Fruit fly (Drosophila melanogaster) whole organism, embryonic: Measurements from ENCODE around the gene Ube3a.

Experiments
- Asciz ChIP-seq: fragments of 200-800 bp; sonication (Bioruptor generic); optimal IDR thresholded peaks from 2 replicates; lab custom pipeline; 2017; ENCODE audit warnings: missing biosample characterization, mild to moderate bottlenecking, missing genetic modification characterization, missing genetic modification reagents
- BtbVII ChIP-seq: fragments of 200-800 bp; sonication (Bioruptor generic); optimal IDR thresholded peaks from 3 replicates; lab custom pipeline; 2017; ENCODE audit warnings: missing biosample characterization, mild to moderate bottlenecking, missing genetic modification characterization
- CG10267 ChIP-seq: fragments of 200-800 bp; sonication (Bioruptor generic); optimal IDR thresholded peaks from 2 replicates; lab custom pipeline; 2018; ENCODE audit warnings: missing biosample characterization, mild to moderate bottlenecking, missing genetic modification characterization, moderate library complexity
- CG11085 ChIP-seq: fragments of 200-800 bp; sonication (Bioruptor generic); IDR thresholded peaks from 2 replicates; pipeline ENCODE4 v1.3.6; 2022; ENCODE audit warnings: missing biosample characterization, missing genetic modification characterization
- CG12942 ChIP-seq: fragments of 200-800 bp; sonication (Bioruptor generic); optimal IDR thresholded peaks from 3 replicates; lab custom pipeline; 2016; ENCODE audit warnings: missing biosample characterization, missing genetic modification characterization
- CG14860 ChIP-seq: fragments of 200-800 bp; sonication (Bioruptor generic); IDR thresholded peaks from 3 replicates; pipeline ENCODE4 v1.3.6; 2022; ENCODE audit warnings: missing biosample characterization, missing genetic modification characterization; ENCODE audit not compliant: partially characterized antibody
- CG18011 ChIP-seq: fragments of 200-800 bp; sonication (Bioruptor generic); optimal IDR thresholded peaks from 2 replicates; lab custom pipeline; 2017; ENCODE audit warnings: missing biosample characterization, missing genetic modification characterization, mild to moderate bottlenecking, moderate library complexity, missing genotype
- CG31441 ChIP-seq: fragments of 200-800 bp; sonication (Bioruptor generic); IDR thresholded peaks from 2 replicates; pipeline ENCODE4 v1.3.6; 2022; ENCODE audit warnings: missing biosample characterization, missing genetic modification characterization
- CG3838 ChIP-seq: fragments of 200-800 bp; sonication (Bioruptor generic); optimal IDR thresholded peaks from 3 replicates; lab custom pipeline; 2016; ENCODE audit warnings: missing biosample characterization, missing genetic modification characterization
- CG4424 ChIP-seq: fragments of 200-800 bp; sonication (Bioruptor generic); optimal IDR thresholded peaks from 3 replicates; lab custom pipeline; 2016; ENCODE audit warnings: missing biosample characterization, missing genetic modification characterization
- CG6683 ChIP-seq: fragments of 200-800 bp; sonication (Bioruptor generic); optimal IDR thresholded peaks from 2 replicates; lab custom pipeline; 2017; ENCODE audit warnings: missing biosample characterization, mild to moderate bottlenecking, missing genetic modification characterization, missing genetic modification reagents
- CG6689 ChIP-seq: fragments of 200-800 bp; sonication (Bioruptor generic); IDR thresholded peaks from 2 replicates; pipeline ENCODE4 v1.3.6; 2022; ENCODE audit warnings: missing biosample characterization, missing genetic modification characterization
- CG6854 ChIP-seq: fragments of 200-800 bp; sonication (Bioruptor generic); optimal IDR thresholded peaks from 3 replicates; lab custom pipeline; 2017; ENCODE audit warnings: missing biosample characterization, mild to moderate bottlenecking, missing genetic modification characterization
- CG7271 ChIP-seq: fragments of 200-800 bp; sonication (Bioruptor generic); optimal IDR thresholded peaks from 2 replicates; lab custom pipeline; 2018; ENCODE audit warnings: missing biosample characterization, mild to moderate bottlenecking, missing genetic modification characterization, moderate library complexity
- CG7556 ChIP-seq: fragments of 200-800 bp; sonication (Bioruptor generic); optimal IDR thresholded peaks from 2 replicates; lab custom pipeline; 2017; ENCODE audit warnings: missing biosample characterization, mild to moderate bottlenecking, missing genetic modification characterization
- CG7786 ChIP-seq: fragments of 200-800 bp; sonication (Bioruptor generic); optimal IDR thresholded peaks from 2 replicates; lab custom pipeline; 2016; ENCODE audit warnings: missing biosample characterization, missing genetic modification characterization
- CG8290 ChIP-seq, 3 experiments: fragments of 200-800 bp; sonication (Bioruptor generic); optimal IDR thresholded peaks; 2 replicates each; lab custom pipeline; 2016 to 2019; ENCODE audit warnings: missing biosample characterization in 3 of 3, missing genetic modification characterization in 3 of 3, mild to moderate bottlenecking in 2 of 3, moderate library complexity in 1 of 3
- CG8924 ChIP-seq: fragments of 200-800 bp; optimal IDR thresholded peaks from 3 replicates; lab custom pipeline; 2019; ENCODE audit warnings: missing biosample characterization, mild to moderate bottlenecking, missing genetic modification characterization, moderate library complexity
- CG9727 ChIP-seq: fragments of 200-800 bp; sonication (Bioruptor generic); optimal IDR thresholded peaks from 3 replicates; lab custom pipeline; 2017; ENCODE audit warnings: missing biosample characterization, mild to moderate bottlenecking, missing genetic modification characterization
- CoRest ChIP-seq: fragments of 200-800 bp; sonication (Bioruptor generic); optimal IDR thresholded peaks from 3 replicates; lab custom pipeline; 2018; ENCODE audit warnings: missing biosample characterization, mild to moderate bottlenecking, missing genetic modification characterization, moderate library complexity
- Dek ChIP-seq: fragments of 200-800 bp; sonication (Bioruptor generic); optimal IDR thresholded peaks from 3 replicates; lab custom pipeline; 2019; ENCODE audit warnings: missing biosample characterization, mild to moderate bottlenecking, missing genetic modification characterization, moderate library complexity
- Hr39 ChIP-seq: fragments of >200 bp; optimal IDR thresholded peaks from 2 replicates; lab custom pipeline; 2017
- Mad ChIP-seq: fragments of 200-800 bp; sonication (Bioruptor generic); optimal IDR thresholded peaks from 2 replicates; lab custom pipeline; 2016; ENCODE audit warnings: missing biosample characterization, missing genetic modification characterization
- Max ChIP-seq: fragments of 200-800 bp; sonication (Bioruptor generic); optimal IDR thresholded peaks from 2 replicates; lab custom pipeline; 2016; ENCODE audit warnings: missing biosample characterization, mild to moderate bottlenecking, missing genetic modification characterization
- Mrtf ChIP-seq: fragments of 200-800 bp; sonication (Bioruptor generic); IDR thresholded peaks from 3 replicates; pipeline ENCODE4 v1.3.6; 2022; ENCODE audit warnings: missing biosample characterization, missing genetic modification characterization
- NC2β ChIP-seq: fragments of 200-800 bp; sonication (Bioruptor generic); optimal IDR thresholded peaks from 2 replicates; lab custom pipeline; 2016; ENCODE audit warnings: missing biosample characterization, missing genetic modification characterization
- Rfx ChIP-seq: fragments of 200-800 bp; sonication (Bioruptor generic); IDR thresholded peaks from 2 replicates; pipeline ENCODE4 v1.3.6; 2022; ENCODE audit warnings: missing biosample characterization, missing genetic modification characterization
- Sry-β ChIP-seq: fragments of 200-800 bp; sonication (Bioruptor generic); optimal IDR thresholded peaks from 2 replicates; lab custom pipeline; 2018; ENCODE audit warnings: missing biosample characterization, mild to moderate bottlenecking, missing genetic modification characterization, moderate library complexity
- chinmo ChIP-seq: fragments of 200-800 bp; sonication (Bioruptor generic); IDR thresholded peaks from 4 replicates; pipeline ENCODE4 v1.3.6; 2022; ENCODE audit warnings: missing biosample characterization, missing genetic modification characterization; ENCODE audit not compliant: partially characterized antibody
- dpn ChIP-seq, 2 experiments: fragments of 200-800 bp; sonication (Bioruptor generic); optimal IDR thresholded peaks; 3 replicates each; lab custom pipeline; 2016; ENCODE audit warnings: missing biosample characterization in 2 of 2, missing genetic modification characterization in 2 of 2
- gfzf ChIP-seq: fragments of 200-800 bp; sonication (Bioruptor generic); optimal IDR thresholded peaks from 2 replicates; lab custom pipeline; 2016; ENCODE audit warnings: missing biosample characterization, mild to moderate bottlenecking, missing genetic modification characterization, moderate library complexity
- hbn ChIP-seq: fragments of 200-800 bp; sonication (Bioruptor generic); IDR thresholded peaks from 2 replicates; pipeline ENCODE4 v1.3.6; 2022; ENCODE audit warnings: missing biosample characterization, missing genetic modification characterization; ENCODE audit not compliant: partially characterized antibody
- her ChIP-seq: fragments of 200-800 bp; sonication (Bioruptor generic); optimal IDR thresholded peaks from 2 replicates; lab custom pipeline; 2016; ENCODE audit warnings: missing biosample characterization, missing genetic modification characterization
- jigr1 ChIP-seq: fragments of 200-800 bp; sonication (Bioruptor generic); IDR thresholded peaks from 3 replicates; pipeline ENCODE4 v1.3.6; 2022; ENCODE audit warnings: missing biosample characterization, missing genetic modification characterization
- knrl ChIP-seq: fragments of 200-800 bp; sonication (Bioruptor generic); IDR thresholded peaks from 3 replicates; pipeline ENCODE4 v1.3.6; 2022; ENCODE audit warnings: missing biosample characterization, missing genetic modification characterization; ENCODE audit not compliant: partially characterized antibody
- lbe ChIP-seq: fragments of 200-800 bp; sonication (Bioruptor generic); optimal IDR thresholded peaks from 2 replicates; lab custom pipeline; 2016; ENCODE audit warnings: missing biosample characterization, mild to moderate bottlenecking, missing genetic modification characterization
- otp ChIP-seq: fragments of 200-800 bp; sonication (Bioruptor generic); IDR thresholded peaks from 3 replicates; pipeline ENCODE4, ENCODE4 v1.3.6; 2022; ENCODE audit warnings: missing biosample characterization, missing genetic modification characterization
- pfk ChIP-seq: fragments of 200-800 bp; sonication (Bioruptor generic); optimal IDR thresholded peaks from 2 replicates; lab custom pipeline; 2018; ENCODE audit warnings: missing biosample characterization, mild to moderate bottlenecking, missing genetic modification characterization, moderate library complexity
- rib ChIP-seq: fragments of 200-800 bp; sonication (Bioruptor generic); IDR thresholded peaks from 2 replicates; pipeline ENCODE4 v1.3.6; 2022; ENCODE audit warnings: missing biosample characterization, missing genetic modification characterization
- scrt ChIP-seq: fragments of 200-800 bp; sonication (Bioruptor generic); optimal IDR thresholded peaks from 2 replicates; lab custom pipeline; 2018; ENCODE audit warnings: missing biosample characterization, mild to moderate bottlenecking, missing genetic modification characterization, moderate library complexity
- shn ChIP-seq: fragments of 200-800 bp; sonication (Bioruptor generic); optimal IDR thresholded peaks from 3 replicates; lab custom pipeline; 2016; ENCODE audit warnings: missing biosample characterization, missing genetic modification characterization
- sima ChIP-seq: fragments of 200-800 bp; sonication (Bioruptor generic); optimal IDR thresholded peaks from 2 replicates; lab custom pipeline; 2016; ENCODE audit warnings: missing biosample characterization, missing genetic modification characterization
- slbo ChIP-seq: fragments of 200-800 bp; sonication (Bioruptor generic); IDR thresholded peaks from 2 replicates; pipeline ENCODE4 v1.3.6; 2022; ENCODE audit warnings: missing biosample characterization, missing genetic modification characterization
- tin ChIP-seq: fragments of 200-800 bp; sonication (Bioruptor generic); optimal IDR thresholded peaks from 3 replicates; lab custom pipeline; 2016; ENCODE audit warnings: missing biosample characterization, missing genetic modification characterization
- trem ChIP-seq: fragments of 200-800 bp; optimal IDR thresholded peaks from 3 replicates; lab custom pipeline; 2019; ENCODE audit warnings: missing biosample characterization, mild to moderate bottlenecking, missing genetic modification characterization, moderate library complexity
- trh ChIP-seq: fragments of 200-800 bp; sonication (Bioruptor generic); optimal IDR thresholded peaks from 2 replicates; lab custom pipeline; 2016; ENCODE audit warnings: missing biosample characterization, missing genetic modification characterization
- twi ChIP-seq: fragments of 200-800 bp; optimal IDR thresholded peaks from 2 replicates; lab custom pipeline; 2019; ENCODE audit warnings: missing biosample characterization, mild to moderate bottlenecking, missing genetic modification characterization, moderate library complexity
- yki ChIP-seq: fragments of >200 bp; optimal IDR thresholded peaks from 3 replicates; lab custom pipeline; 2018
- z ChIP-seq: fragments of 200-800 bp; sonication (Bioruptor generic); IDR thresholded peaks from 3 replicates; pipeline ENCODE4 v1.3.6; 2022; ENCODE audit warnings: missing biosample characterization, missing genetic modification characterization

Gene Ube3a

DNA sequence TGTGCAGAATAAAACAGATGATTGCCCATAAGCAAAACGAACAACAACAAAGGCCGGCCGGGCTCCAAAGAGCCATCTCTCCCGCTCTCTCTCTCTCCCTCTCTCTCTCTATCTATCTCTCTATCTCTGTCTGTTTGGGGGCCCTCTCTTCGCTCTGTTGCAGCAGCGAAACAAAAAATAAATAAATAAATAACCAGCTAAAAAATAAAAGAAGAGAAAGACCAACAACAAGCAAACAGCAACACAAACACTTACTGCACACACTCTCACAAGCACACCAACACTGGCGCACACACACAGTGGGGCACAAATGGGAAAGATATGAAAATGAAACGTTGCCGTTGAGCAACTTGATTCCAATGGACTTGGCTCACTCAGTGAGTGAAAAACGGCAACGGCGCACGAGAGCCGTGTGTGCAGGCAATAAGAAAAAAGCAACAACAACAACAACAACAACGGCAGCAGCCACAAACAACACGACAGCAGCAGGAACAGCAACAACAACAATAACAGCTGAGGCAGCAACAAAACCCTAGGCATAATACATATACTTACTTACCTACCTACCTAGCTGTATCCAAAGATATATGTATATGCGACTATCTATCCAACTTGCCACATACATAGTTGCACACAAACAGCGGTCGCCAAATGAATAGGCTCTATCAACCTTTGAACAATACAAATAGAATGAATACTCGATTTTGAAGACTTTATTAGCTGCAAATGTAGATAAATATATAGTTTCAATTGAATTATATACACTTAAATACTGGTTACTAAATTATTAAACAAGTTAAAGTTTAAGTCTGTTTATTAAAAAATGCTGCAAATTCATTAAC, 35.9 kb upstream of the Ube3a start (continued):
- TF ChIP-seq dpn (GFP tag; optimal IDR thresholded peaks at IDR 0.05; lab: Kevin White, UChicago) (peak in 1 of 2 experiments; percentile 34), shn (no peak), CG14860 (GFP tag; lab: Robert Waterston, UW) (no peak), otp (peak; percentile 52; the same call in 1 of the 3 replicates), CG8924 (peak; percentile 72), yki (lab: Kevin White, UChicago) (peak; percentile 74), CG9727 (GFP tag; lab: Kevin White, UChicago) (peak; percentile 19), Sry-β (GFP tag; lab: Kevin White, UChicago) (no peak), Dek (tag; lab: Kevin White, UChicago) (no peak), slbo (GFP tag; lab: Robert Waterston, UW) (no peak), gfzf (GFP tag; lab: Kevin White, UChicago) (no peak), CG3838 (peak; percentile 72), rib (GFP tag; lab: Robert Waterston, UW) (no peak), z (GFP tag; lab: Robert Waterston, UW) (peak; percentile 93), CG6683 (GFP tag; lab: Kevin White, UChicago) (no peak), CG6854 (GFP tag; lab: Kevin White, UChicago) (peak; percentile 26), Rfx (GFP tag; lab: Robert Waterston, UW) (peak; percentile 26; the same call in 1 of the 2 replicates), lbe (GFP tag; lab: Kevin White, UChicago) (peak; percentile 69), CG6689 (GFP tag; lab: Robert Waterston, UW) (0 out of 2 replicates have a peak, but pooled peaks have one; percentile 20), Hr39 (no peak), trem (tag; lab: Kevin White, UChicago) (peak; percentile 3), pfk (GFP tag; lab: Kevin White, UChicago) (peak; percentile 69), tin (no peak), scrt (GFP tag; lab: Kevin White, UChicago) (peak; percentile 18), jigr1 (no peak), Mad (GFP tag; lab: Kevin White, UChicago) (no peak), BtbVII (GFP tag; lab: Kevin White, UChicago) (peak; percentile 30), sima (GFP tag; lab: Kevin White, UChicago) (no peak), CG11085 (no peak), CG10267 (tag; lab: Kevin White, UChicago) (no peak), CG31441 (no peak), chinmo (GFP tag; lab: Robert Waterston, UW) (peak; percentile 96), Mrtf (GFP tag; lab: Robert Waterston, UW) (no peak), CG7786 (no peak), CG7556 (GFP tag; lab: Kevin White, UChicago) (no peak), trh (GFP tag; lab: Kevin White, UChicago) (no peak), twi (no peak), Max (no peak), her (GFP tag; lab: Kevin White, UChicago) (peak; percentile 15), CG7271 (tag; lab: Kevin White, UChicago) (no peak), CG8290 (GFP tag; optimal IDR thresholded peaks at IDR 0.05; lab: Kevin White, UChicago) (peak; percentile 25), CG8290 (tag; optimal IDR thresholded peaks at IDR 0.05; lab: Kevin White, UChicago) (no peak), knrl (GFP tag; lab: Robert Waterston, UW) (no peak), Asciz (GFP tag; lab: Kevin White, UChicago) (no peak), CG4424 (no peak), hbn (GFP tag; lab: Robert Waterston, UW) (peak; percentile 27; the same call in 1 of the 2 replicates), NC2β (GFP tag; lab: Kevin White, UChicago) (peak; percentile 36), CG12942 (GFP tag; lab: Kevin White, UChicago) (no peak), CG18011 (GFP tag; lab: Kevin White, UChicago) (no peak), CoRest (tag; lab: Kevin White, UChicago) (no peak)
